Worm (Caenorhabditis elegans) whole organism, mixed stage, embryonic: Measurements from ENCODE around the gene str-263.
A peak's percentile ranks its signal among the peaks of the same experiment; 100 is the strongest.

Experiments
- M03D4.4 ChIP-seq: sonication (generic microtip); optimal IDR thresholded peaks from 2 replicates; lab custom pipeline; 2017; ENCODE audit warnings: mild to moderate bottlenecking, missing genetic modification characterization, missing compliant biosample characterization
- bed-3 ChIP-seq: fragments of 200-800 bp; sonication (Bioruptor generic); optimal IDR thresholded peaks from 3 replicates; lab custom pipeline; 2018; ENCODE audit warnings: mild to moderate bottlenecking, missing genetic modification characterization, moderate library complexity, missing compliant biosample characterization
- ceh-39 ChIP-seq: fragments of 150-350 bp; optimal IDR thresholded peaks from 2 replicates; lab custom pipeline; 2014; ENCODE audit warnings: missing biosample characterization, missing genetic modification characterization
- ceh-43 ChIP-seq: fragments of 200-800 bp; sonication (Bioruptor generic); optimal IDR thresholded peaks from 2 replicates; lab custom pipeline; 2018; ENCODE audit warnings: mild to moderate bottlenecking, missing genetic modification characterization, moderate library complexity, missing compliant biosample characterization
- ceh-83 ChIP-seq: fragments of 200-800 bp; sonication (Bioruptor generic); optimal IDR thresholded peaks from 2 replicates; lab custom pipeline; 2018; ENCODE audit warnings: mild to moderate bottlenecking, missing genetic modification characterization, missing compliant biosample characterization
- ces-1 ChIP-seq: fragments of 150-350 bp; optimal IDR thresholded peaks from 2 replicates; lab custom pipeline; 2014; ENCODE audit warnings: missing biosample characterization, missing genetic modification reagents, missing genetic modification characterization
- cnd-1 ChIP-seq: fragments of 200-800 bp; sonication (Bioruptor generic); optimal IDR thresholded peaks from 2 replicates; lab custom pipeline; 2018; ENCODE audit warnings: mild to moderate bottlenecking, missing genetic modification characterization, missing compliant biosample characterization
- drap-1 ChIP-seq: fragments of 200-800 bp; sonication (Bioruptor generic); optimal IDR thresholded peaks from 3 replicates; lab custom pipeline; 2018; ENCODE audit warnings: mild to moderate bottlenecking, missing genetic modification characterization, missing compliant biosample characterization
- elt-1 ChIP-seq: sonication (generic microtip); optimal IDR thresholded peaks from 2 replicates; lab custom pipeline; 2017; ENCODE audit warnings: missing genetic modification characterization, mild to moderate bottlenecking, missing compliant biosample characterization, antibody characterized with exemption, moderate library complexity, borderline replicate concordance; ENCODE audit not compliant: insufficient read depth
- flh-1 ChIP-seq: fragments of 200-800 bp; sonication (Bioruptor generic); optimal IDR thresholded peaks from 2 replicates; lab custom pipeline; 2018; ENCODE audit warnings: mild to moderate bottlenecking, missing genetic modification characterization, moderate library complexity, missing compliant biosample characterization
- ham-2 ChIP-seq: fragments of 200-800 bp; sonication (Bioruptor generic); optimal IDR thresholded peaks from 2 replicates; lab custom pipeline; 2018; ENCODE audit warnings: mild to moderate bottlenecking, missing genetic modification characterization, missing compliant biosample characterization
- hlh-1 ChIP-seq: fragments of 150-350 bp; optimal IDR thresholded peaks from 2 replicates; lab custom pipeline; 2014; ENCODE audit warnings: missing biosample characterization, missing genetic modification reagents, missing genetic modification characterization
- lin-13 ChIP-seq: fragments of 150-350 bp; optimal IDR thresholded peaks from 2 replicates; lab custom pipeline; 2014; ENCODE audit warnings: missing biosample characterization, missing genetic modification characterization
- lin-32 ChIP-seq: fragments of 200-800 bp; sonication (Bioruptor generic); optimal IDR thresholded peaks from 2 replicates; lab custom pipeline; 2018; ENCODE audit warnings: mild to moderate bottlenecking, missing genetic modification characterization, missing compliant biosample characterization
- mab-5 ChIP-seq: fragments of 150-350 bp; optimal IDR thresholded peaks from 2 replicates; lab custom pipeline; 2014; ENCODE audit warnings: missing biosample characterization, missing genetic modification characterization
- mls-2 ChIP-seq: sonication (generic microtip); optimal IDR thresholded peaks from 2 replicates; lab custom pipeline; 2016; ENCODE audit warnings: mild to moderate bottlenecking, missing genetic modification characterization, moderate library complexity, missing compliant biosample characterization
- nhr-12 ChIP-seq: fragments of 150-350 bp; optimal IDR thresholded peaks from 2 replicates; lab custom pipeline; 2014; ENCODE audit warnings: missing biosample characterization, missing genetic modification characterization
- nhr-2 ChIP-seq: fragments of 150-350 bp; optimal IDR thresholded peaks from 2 replicates; lab custom pipeline; 2014; ENCODE audit warnings: missing biosample characterization, missing genetic modification characterization
- nhr-237 ChIP-seq: fragments of 150-350 bp; optimal IDR thresholded peaks from 2 replicates; lab custom pipeline; 2014; ENCODE audit warnings: missing biosample characterization, missing genetic modification characterization
- nhr-28 ChIP-seq: fragments of 150-350 bp; optimal IDR thresholded peaks from 2 replicates; lab custom pipeline; 2014; ENCODE audit warnings: missing biosample characterization, missing genetic modification characterization
- sem-2 ChIP-seq: fragments of 200-800 bp; sonication (Bioruptor generic); optimal IDR thresholded peaks from 2 replicates; lab custom pipeline; 2018; ENCODE audit warnings: mild to moderate bottlenecking, missing genetic modification characterization, missing compliant biosample characterization
- snpc-4 ChIP-seq: fragments of 150-350 bp; optimal IDR thresholded peaks from 2 replicates; lab custom pipeline; 2014; ENCODE audit warnings: missing biosample characterization, missing genetic modification characterization
- tbx-8 ChIP-seq: fragments of 200-800 bp; sonication (Bioruptor generic); optimal IDR thresholded peaks from 2 replicates; lab custom pipeline; 2018; ENCODE audit warnings: mild to moderate bottlenecking, missing genetic modification characterization, moderate library complexity, missing compliant biosample characterization
- unc-120 ChIP-seq: sonication (generic microtip); optimal IDR thresholded peaks from 2 replicates; lab custom pipeline; 2017; ENCODE audit warnings: missing genetic modification characterization, missing compliant biosample characterization; ENCODE audit not compliant: poor library complexity, severe bottlenecking
- unc-39 ChIP-seq: fragments of 150-350 bp; optimal IDR thresholded peaks from 2 replicates; lab custom pipeline; 2014; ENCODE audit warnings: missing biosample characterization, missing genetic modification characterization
- unc-62 ChIP-seq: fragments of 150-350 bp; optimal IDR thresholded peaks from 2 replicates; lab custom pipeline; 2014; ENCODE audit warnings: missing biosample characterization, missing genetic modification reagents, missing genetic modification characterization
- ztf-11 ChIP-seq: fragments of 150-350 bp; optimal IDR thresholded peaks from 2 replicates; lab custom pipeline; 2014; ENCODE audit warnings: missing biosample characterization, missing genetic modification characterization

str-263 gene

ce11 chrV:15610350-15610940 lies 2.5 kb upstream of the str-263 start, which contains the start of the genes fbxa-153 and str-12 (continued):
- no peak for TF ChIP-seq lin-32

DNA sequence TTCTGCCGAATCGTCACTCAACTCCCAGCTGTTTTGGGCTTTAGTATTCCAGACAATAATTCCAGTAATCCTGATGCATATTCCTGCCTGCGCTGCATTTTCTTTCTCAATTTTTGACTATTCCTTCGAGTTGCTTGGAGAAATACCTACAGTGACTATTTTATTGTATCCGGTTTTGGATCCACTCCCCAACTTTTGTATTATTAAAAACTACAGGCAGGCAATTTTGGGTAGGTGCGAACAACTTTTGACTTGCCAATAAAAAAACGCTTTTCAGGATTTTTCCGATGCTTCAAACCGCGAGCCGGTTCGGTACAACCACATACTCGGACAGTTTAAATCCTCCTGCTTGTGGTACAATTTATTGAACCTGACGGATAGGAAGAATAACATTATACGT lies 1.5 kb downstream of the str-263 start:
- TF ChIP-seq ceh-39 (tag; lab: Kevin White, UChicago), result no peak

ce11 chrV:15621518-15621917 lies 8.5 kb downstream of the str-263 start, which contains the start of gene C55A1.1:
C55A1.1 (plus strand) TSS chrV:15621818.
- TF ChIP-seq ceh-39 (tag; lab: Kevin White, UChicago) (no peak), ces-1 (GFP tag; lab: Kevin White, UChicago) (no peak), bed-3 (GFP tag; lab: Kevin White, UChicago) (no peak), nhr-2 (tag; lab: Kevin White, UChicago) (no peak), lin-32 (no peak), ceh-43 (GFP tag; lab: Kevin White, UChicago) (no peak), tbx-8 (GFP tag; lab: Kevin White, UChicago) (no peak), ztf-11 (tag; lab: Kevin White, UChicago) (no peak), mab-5 (tag; lab: Kevin White, UChicago) (no peak), cnd-1 (tag; lab: Kevin White, UChicago) (no peak), nhr-237 (tag; lab: Kevin White, UChicago) (no peak), flh-1 (GFP tag; lab: Kevin White, UChicago) (no peak), unc-62 (GFP tag; lab: Kevin White, UChicago) (no peak), unc-39 (tag; lab: Kevin White, UChicago) (no peak), ceh-83 (no peak), mls-2 (tag; lab: Kevin White, UChicago) (no peak), ham-2 (GFP tag; lab: Kevin White, UChicago) (no peak), nhr-12 (tag; lab: Kevin White, UChicago) (no peak)

ce11 chrV:15625561-15625960 lies 12.6 kb downstream of the str-263 start, which contains the start of gene C55A1.11:
C55A1.11 (plus strand) TSS chrV:15625861.
- no peak for TF ChIP-seq unc-120 (tag; lab: Kevin White, UChicago)
- TF ChIP-seq hlh-1, result no peak
- TF ChIP-seq ztf-11 (tag; lab: Kevin White, UChicago), result no peak
- TF ChIP-seq elt-1 (tag; lab: Kevin White, UChicago), result no peak
- TF ChIP-seq, all 35 proteins: peak for 0

ce11 chrV:15629543-15629942 lies 16.6 kb downstream of the str-263 start, which contains the start of gene str-248:
str-248 (minus strand) TSS chrV:15629643.
- no peak for TF ChIP-seq flh-1 (GFP tag; lab: Kevin White, UChicago)
- no peak for TF ChIP-seq unc-120 (tag; lab: Kevin White, UChicago)
- no peak for TF ChIP-seq nhr-28 (tag; lab: Kevin White, UChicago)
- TF ChIP-seq sem-2 (GFP tag; lab: Kevin White, UChicago), result no peak
- TF ChIP-seq drap-1 (GFP tag; lab: Kevin White, UChicago), result no peak
- no peak for TF ChIP-seq nhr-237 (tag; lab: Kevin White, UChicago)
- no peak for TF ChIP-seq lin-13 (tag; lab: Kevin White, UChicago)
- no peak for TF ChIP-seq elt-1 (tag; lab: Kevin White, UChicago)
- no peak for TF ChIP-seq ceh-43 (GFP tag; lab: Kevin White, UChicago)
- TF ChIP-seq snpc-4, result no peak
- no peak for TF ChIP-seq tbx-8 (GFP tag; lab: Kevin White, UChicago)
- no peak for TF ChIP-seq M03D4.4 (tag; lab: Kevin White, UChicago)

- TF ChIP-seq nhr-237 (tag; lab: Kevin White, UChicago), result no peak
- peak; percentile 13 for TF ChIP-seq ces-1 (GFP tag; lab: Kevin White, UChicago)
These were observed 25.9 kb downstream of the str-263 start, which contains the start of gene srz-44 for ce11 chrV:15638853-15639252. srz-44 (minus strand) TSS chrV:15638953.
